4 fruit fly cellular contexts compared by ENCODE assay signal in genomic region chr2L:21013119-21013714, dm6.
A peak's percentile ranks its signal among the peaks of the same experiment; 100 is the strongest.
TF ChIP-seq lines count a peak whose summit lies in the region.

No protein-coding gene starts in this region.

- TF ChIP-seq CTCF in whole organism, embryonic (GFP tag; optimal IDR thresholded peaks at IDR 0.05; lab: Kevin White, UChicago) = no peak

TF ChIP-seq in whole organism, embryonic, 481 proteins besides CTCF, POLR2A, EP300 and RAD21:
- TF ChIP-seq chn (GFP tag; optimal IDR thresholded peaks at IDR 0.05; lab: Kevin White, UChicago) (no peak), CG9727 (GFP tag; optimal IDR thresholded peaks at IDR 0.05; lab: Kevin White, UChicago) (no peak), eve (GFP tag; optimal IDR thresholded peaks at IDR 0.05; lab: Kevin White, UChicago) (peak in 1 of 2 experiments; percentile 9), en (GFP tag; optimal IDR thresholded peaks at IDR 0.05; lab: Kevin White, UChicago) (no peak), bowl (GFP tag; IDR thresholded peaks at IDR 0.05; lab: Robert Waterston, UW) (no peak), Sry-β (GFP tag; optimal IDR thresholded peaks at IDR 0.05; lab: Kevin White, UChicago) (peak; percentile 84), CG4360 (GFP tag; IDR thresholded peaks at IDR 0.05; lab: Robert Waterston, UW) (no peak), CG3407 (GFP tag; optimal IDR thresholded peaks at IDR 0.05; lab: Kevin White, UChicago) (no peak), Elba2 (GFP tag; optimal IDR thresholded peaks at IDR 0.05; lab: Kevin White, UChicago) (no peak), CG4328 (GFP tag; optimal IDR thresholded peaks at IDR 0.05; lab: Kevin White, UChicago) (no peak), CG12071 (GFP tag; optimal IDR thresholded peaks at IDR 0.05; lab: Kevin White, UChicago) (no peak), nerfin-2 (GFP tag; IDR thresholded peaks at IDR 0.05; lab: Robert Waterston, UW; ENCODE audit: partially characterized antibody) (no peak), CG11456 (GFP tag; IDR thresholded peaks at IDR 0.05; lab: Robert Waterston, UW) (no peak), zfh1 (GFP tag; IDR thresholded peaks at IDR 0.05; lab: Robert Waterston, UW) (no peak), ewg (GFP tag; optimal IDR thresholded peaks at IDR 0.05; lab: Kevin White, UChicago) (peak; percentile 56), row (GFP tag; IDR thresholded peaks at IDR 0.05; lab: Robert Waterston, UW) (peak; percentile 29; the same call in 1 of the 3 replicates), CG16863 (GFP tag; optimal IDR thresholded peaks at IDR 0.05; lab: Kevin White, UChicago) (no peak), CG6689 (GFP tag; IDR thresholded peaks at IDR 0.05; lab: Robert Waterston, UW) (no peak), Six4 (GFP tag; optimal IDR thresholded peaks at IDR 0.05; lab: Kevin White, UChicago) (no peak), CG32767 (GFP tag; IDR thresholded peaks at IDR 0.05; lab: Robert Waterston, UW) (no peak), CG13287 (GFP tag; IDR thresholded peaks at IDR 0.05; lab: Robert Waterston, UW; ENCODE audit: partially characterized antibody) (no peak)
TF ChIP-seq in whole organism, embryonic: peak in this region for 4.

TF ChIP-seq in whole organism, prepupa, 60 proteins besides CTCF, POLR2A, EP300 and RAD21:
- TF ChIP-seq CG10669 (GFP tag; optimal IDR thresholded peaks at IDR 0.05; lab: Kevin White, UChicago) (peak; percentile 7), cyc (GFP tag; optimal IDR thresholded peaks at IDR 0.05; lab: Kevin White, UChicago) (no peak), esn (GFP tag; optimal IDR thresholded peaks at IDR 0.05; lab: Kevin White, UChicago) (peak; percentile 7), dsx (GFP tag; optimal IDR thresholded peaks at IDR 0.05; lab: Kevin White, UChicago; ENCODE audit: poor library complexity, severe bottlenecking) (peak; percentile 19), CG6808 (GFP tag; optimal IDR thresholded peaks at IDR 0.05; lab: Kevin White, UChicago) (peak; percentile 22), CG32006 (GFP tag; optimal IDR thresholded peaks at IDR 0.05; lab: Kevin White, UChicago) (peak; percentile 17), Smox (GFP tag; optimal IDR thresholded peaks at IDR 0.05; lab: Kevin White, UChicago) (no peak), Ets96B (tag; optimal IDR thresholded peaks at IDR 0.05; lab: Kevin White, UChicago) (peak; percentile 5), CG11902 (GFP tag; optimal IDR thresholded peaks at IDR 0.05; lab: Kevin White, UChicago) (no peak), spab (GFP tag; optimal IDR thresholded peaks at IDR 0.05; lab: Kevin White, UChicago) (peak; percentile 3), CG4318 (GFP tag; optimal IDR thresholded peaks at IDR 0.05; lab: Kevin White, UChicago) (no peak), CG3032 (tag; optimal IDR thresholded peaks at IDR 0.05; lab: Kevin White, UChicago) (peak; percentile 26), Sox14 (GFP tag; optimal IDR thresholded peaks at IDR 0.05; lab: Kevin White, UChicago) (no peak), svp (GFP tag; lab: Kevin White, UChicago) (peak; percentile 52), Eip78C (GFP tag; lab: Kevin White, UChicago) (peak; percentile 65), CG8632 (GFP tag; optimal IDR thresholded peaks at IDR 0.05; lab: Kevin White, UChicago) (no peak), Hr38 (GFP tag; optimal IDR thresholded peaks at IDR 0.05; lab: Kevin White, UChicago) (no peak)

TF ChIP-seq in whole organism, pupa, 21 proteins besides CTCF, POLR2A, EP300 and RAD21:
- TF ChIP-seq CG14655 (GFP tag; optimal IDR thresholded peaks at IDR 0.05; lab: Kevin White, UChicago) (peak; percentile 32), CG8159 (tag; optimal IDR thresholded peaks at IDR 0.05; lab: Kevin White, UChicago) (peak; percentile 47), gl (tag; optimal IDR thresholded peaks at IDR 0.05; lab: Kevin White, UChicago) (no peak), CG8301 (tag; optimal IDR thresholded peaks at IDR 0.05; lab: Kevin White, UChicago) (peak; percentile 18)

TF ChIP-seq in whole organism, wandering third instar larva, 38 proteins besides CTCF, POLR2A, EP300 and RAD21:
- peak; percentile 53 for TF ChIP-seq Myc (optimal IDR thresholded peaks at IDR 0.05; lab: Kevin White, UChicago)
- TF ChIP-seq psq (GFP tag; optimal IDR thresholded peaks at IDR 0.05; lab: Kevin White, UChicago) = no peak
- TF ChIP-seq tai (GFP tag; optimal IDR thresholded peaks at IDR 0.05; lab: Kevin White, UChicago) = no peak
- TF ChIP-seq dl (GFP tag; optimal IDR thresholded peaks at IDR 0.05; lab: Kevin White, UChicago; ENCODE audit: insufficient read depth in 1 of 2, partially characterized antibody in 2 of 2) = no peak
- TF ChIP-seq Dif (GFP tag; optimal IDR thresholded peaks at IDR 0.05; lab: Kevin White, UChicago; ENCODE audit: partially characterized antibody) = no peak
- peak; percentile 24 for TF ChIP-seq woc (GFP tag; optimal IDR thresholded peaks at IDR 0.05; lab: Kevin White, UChicago)
- TF ChIP-seq Rel (GFP tag; optimal IDR thresholded peaks at IDR 0.05; lab: Kevin White, UChicago) = no peak
- no peak for TF ChIP-seq Rel (tag; optimal IDR thresholded peaks at IDR 0.05; lab: Kevin White, UChicago)
